Worm (Caenorhabditis elegans) whole organism, mixed stage, embryonic: ENCODE data around the gene lact-5.

Source experiments
- ces-1 ChIP-seq: fragments of 150-350 bp; optimal IDR thresholded peaks from 2 replicates; lab custom pipeline; 2014; ENCODE audit warnings: missing biosample characterization, missing genetic modification reagents, missing genetic modification characterization
- lin-13 ChIP-seq: fragments of 150-350 bp; optimal IDR thresholded peaks from 2 replicates; lab custom pipeline; 2014; ENCODE audit warnings: missing biosample characterization, missing genetic modification characterization
- lsy-2 ChIP-seq: fragments of 150-350 bp; optimal IDR thresholded peaks from 2 replicates; lab custom pipeline; 2014; ENCODE audit warnings: missing biosample characterization, missing genetic modification characterization
- nhr-237 ChIP-seq: fragments of 150-350 bp; optimal IDR thresholded peaks from 2 replicates; lab custom pipeline; 2014; ENCODE audit warnings: missing biosample characterization, missing genetic modification characterization
- snpc-4 ChIP-seq: fragments of 150-350 bp; optimal IDR thresholded peaks from 2 replicates; lab custom pipeline; 2014; ENCODE audit warnings: missing biosample characterization, missing genetic modification characterization
- unc-62 ChIP-seq: fragments of 150-350 bp; optimal IDR thresholded peaks from 2 replicates; lab custom pipeline; 2014; ENCODE audit warnings: missing biosample characterization, missing genetic modification reagents, missing genetic modification characterization
- ztf-11 ChIP-seq: fragments of 150-350 bp; optimal IDR thresholded peaks from 2 replicates; lab custom pipeline; 2014; ENCODE audit warnings: missing biosample characterization, missing genetic modification characterization

DNA sequence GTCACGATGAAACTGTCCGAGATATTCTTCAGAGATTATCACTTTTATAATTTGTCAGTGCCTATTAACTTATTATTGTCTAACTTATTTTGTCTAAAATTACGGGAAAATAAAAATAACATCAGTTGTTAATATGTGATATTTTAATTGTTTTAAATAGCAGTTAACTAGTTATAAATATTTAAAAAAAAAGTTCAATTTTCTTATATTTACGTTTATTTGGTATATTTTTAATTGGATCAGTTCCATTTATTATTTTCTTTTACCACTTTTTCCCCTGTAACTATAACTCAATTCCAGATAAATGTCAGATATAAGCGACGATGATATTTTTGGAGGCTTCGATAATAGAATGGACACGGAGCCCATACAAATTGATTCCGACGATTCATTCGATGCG lies 26.1 kb downstream of the lact-5 start, which contains the start of gene C33F10.4:
- TF ChIP-seq snpc-4 (tag; lab: Kevin White, UChicago) (no peak), lin-13 (no peak), lsy-2 (tag; lab: Kevin White, UChicago) (no peak), unc-62 (GFP tag; lab: Kevin White, UChicago) (no peak), nhr-237 (tag; lab: Kevin White, UChicago) (no peak), ztf-11 (tag; lab: Kevin White, UChicago) (no peak), ces-1 (GFP tag; lab: Kevin White, UChicago) (no peak)
